Fruit fly (Drosophila melanogaster) whole organism, embryonic: ENCODE data around the gene CG31431.

Experiments
- CG10267 ChIP-seq: fragments of 200-800 bp; sonication (Bioruptor generic); optimal IDR thresholded peaks from 2 replicates; lab custom pipeline; 2018; ENCODE audit warnings: missing biosample characterization, mild to moderate bottlenecking, missing genetic modification characterization, moderate library complexity
- CG10979 ChIP-seq: fragments of 200-800 bp; sonication (Bioruptor generic); optimal IDR thresholded peaks from 2 replicates; lab custom pipeline; 2018; ENCODE audit warnings: missing biosample characterization, mild to moderate bottlenecking, missing genetic modification characterization, moderate library complexity
- CG11504 ChIP-seq: fragments of 200-800 bp; sonication (Bioruptor generic); optimal IDR thresholded peaks from 3 replicates; lab custom pipeline; 2019; ENCODE audit warnings: missing biosample characterization, mild to moderate bottlenecking, missing genetic modification characterization, moderate library complexity
- CG12299 ChIP-seq: fragments of 200-800 bp; sonication (Bioruptor generic); optimal IDR thresholded peaks from 2 replicates; lab custom pipeline; 2018; ENCODE audit warnings: missing biosample characterization, mild to moderate bottlenecking, missing genetic modification characterization
- CG13287 ChIP-seq: fragments of 200-800 bp; sonication (Bioruptor generic); IDR thresholded peaks from 2 replicates; pipeline ENCODE4 v1.3.6; 2022; ENCODE audit warnings: missing biosample characterization, missing genetic modification characterization; ENCODE audit not compliant: partially characterized antibody
- CG13296 ChIP-seq: fragments of 200-800 bp; sonication (Bioruptor generic); optimal IDR thresholded peaks from 3 replicates; lab custom pipeline; 2018; ENCODE audit warnings: missing biosample characterization, mild to moderate bottlenecking, missing genetic modification characterization
- CG13424 ChIP-seq: fragments of 200-800 bp; sonication (Bioruptor generic); optimal IDR thresholded peaks from 2 replicates; lab custom pipeline; 2019; ENCODE audit warnings: missing biosample characterization, mild to moderate bottlenecking, missing genetic modification characterization, moderate library complexity
- CG13624 ChIP-seq: fragments of 200-800 bp; sonication (Bioruptor generic); optimal IDR thresholded peaks from 2 replicates; lab custom pipeline; 2016; ENCODE audit warnings: missing biosample characterization, missing genetic modification characterization
- CG17385 ChIP-seq: fragments of 200-800 bp; sonication (Bioruptor generic); optimal IDR thresholded peaks from 3 replicates; lab custom pipeline; 2018; ENCODE audit warnings: missing biosample characterization, mild to moderate bottlenecking, missing genetic modification characterization
- CG17829 ChIP-seq: fragments of 200-800 bp; optimal IDR thresholded peaks from 2 replicates; lab custom pipeline; 2019; ENCODE audit warnings: missing biosample characterization, mild to moderate bottlenecking, missing genetic modification characterization, moderate library complexity
- CG18262 ChIP-seq: fragments of 200-800 bp; optimal IDR thresholded peaks from 3 replicates; lab custom pipeline; 2019; ENCODE audit warnings: missing biosample characterization, mild to moderate bottlenecking, missing genetic modification characterization, moderate library complexity
- CG18476 ChIP-seq: fragments of 200-800 bp; sonication (Bioruptor generic); optimal IDR thresholded peaks from 2 replicates; lab custom pipeline; 2016; ENCODE audit warnings: missing biosample characterization, mild to moderate bottlenecking, missing genetic modification characterization
- CG18599 ChIP-seq: fragments of 200-800 bp; sonication (Bioruptor generic); optimal IDR thresholded peaks from 3 replicates; lab custom pipeline; 2017; ENCODE audit warnings: missing biosample characterization, missing genetic modification characterization, mild to moderate bottlenecking, moderate library complexity, missing genetic modification reagents
- CG2678 ChIP-seq: fragments of 200-800 bp; sonication (Bioruptor generic); optimal IDR thresholded peaks from 3 replicates; lab custom pipeline; 2019; ENCODE audit warnings: missing biosample characterization, mild to moderate bottlenecking, missing genetic modification characterization, moderate library complexity
- CG2875 ChIP-seq: fragments of 200-800 bp; sonication (Bioruptor generic); optimal IDR thresholded peaks from 2 replicates; lab custom pipeline; 2017; ENCODE audit warnings: missing biosample characterization, mild to moderate bottlenecking, missing genetic modification characterization, missing genetic modification reagents
- CG3838 ChIP-seq: fragments of 200-800 bp; sonication (Bioruptor generic); optimal IDR thresholded peaks from 3 replicates; lab custom pipeline; 2016; ENCODE audit warnings: missing biosample characterization, missing genetic modification characterization
- CG4404 ChIP-seq: fragments of 200-800 bp; sonication (Bioruptor generic); IDR thresholded peaks from 2 replicates; pipeline ENCODE4 v1.3.6; 2022; ENCODE audit warnings: missing biosample characterization, missing genetic modification characterization
- CG4424 ChIP-seq: fragments of 200-800 bp; sonication (Bioruptor generic); optimal IDR thresholded peaks from 3 replicates; lab custom pipeline; 2016; ENCODE audit warnings: missing biosample characterization, missing genetic modification characterization
- CrebB ChIP-seq: fragments of 200-800 bp; sonication (Bioruptor generic); optimal IDR thresholded peaks from 3 replicates; lab custom pipeline; 2018; ENCODE audit warnings: missing biosample characterization, mild to moderate bottlenecking, missing genetic modification characterization
- D19B ChIP-seq: fragments of 200-800 bp; sonication (Bioruptor generic); optimal IDR thresholded peaks from 2 replicates; lab custom pipeline; 2017; ENCODE audit warnings: missing biosample characterization, mild to moderate bottlenecking, missing genetic modification characterization
- Deaf1 ChIP-seq: fragments of 200-800 bp; optimal IDR thresholded peaks from 3 replicates; lab custom pipeline; 2019; ENCODE audit warnings: missing biosample characterization, mild to moderate bottlenecking, missing genetic modification characterization, moderate library complexity
- Drgx ChIP-seq: fragments of 200-800 bp; sonication (Bioruptor generic); IDR thresholded peaks from 2 replicates; pipeline ENCODE4 v1.3.6; 2022; ENCODE audit warnings: missing biosample characterization, missing genetic modification characterization
- HHEX ChIP-seq: fragments of 200-800 bp; sonication (Bioruptor generic); optimal IDR thresholded peaks from 3 replicates; lab custom pipeline; 2017; ENCODE audit warnings: missing biosample characterization, mild to moderate bottlenecking, missing genetic modification characterization, missing genetic modification reagents
- Hmr ChIP-seq: fragments of 200-800 bp; sonication (Bioruptor generic); optimal IDR thresholded peaks from 3 replicates; lab custom pipeline; 2017; ENCODE audit warnings: mild to moderate bottlenecking, missing biosample characterization, missing genetic modification reagents, missing genetic modification characterization
- Hr78 ChIP-seq, 2 experiments: fragments of 200-800 bp in 1 of 2; fragments of >200 bp in 1 of 2; sonication (Bioruptor generic) in 1 of 2; optimal IDR thresholded peaks; 2 replicates each; lab custom pipeline; 2017 to 2019; ENCODE audit warnings: missing biosample characterization in 2 of 2, missing genetic modification characterization in 2 of 2, mild to moderate bottlenecking in 1 of 2, moderate library complexity in 1 of 2
- Lhr ChIP-seq: fragments of 200-800 bp; sonication (Bioruptor generic); optimal IDR thresholded peaks from 3 replicates; lab custom pipeline; 2017; ENCODE audit warnings: mild to moderate bottlenecking, missing biosample characterization, missing genetic modification reagents, missing genetic modification characterization
- Lim3 ChIP-seq: fragments of 200-800 bp; sonication (Bioruptor generic); IDR thresholded peaks from 2 replicates; pipeline ENCODE4 v1.3.6; 2022; ENCODE audit warnings: missing biosample characterization, missing genetic modification characterization
- NC2β ChIP-seq: fragments of 200-800 bp; sonication (Bioruptor generic); optimal IDR thresholded peaks from 2 replicates; lab custom pipeline; 2016; ENCODE audit warnings: missing biosample characterization, missing genetic modification characterization
- NFAT ChIP-seq: fragments of 200-800 bp; sonication (Bioruptor generic); IDR thresholded peaks from 2 replicates; pipeline ENCODE4 v1.3.6; 2022; ENCODE audit warnings: missing biosample characterization, missing genetic modification characterization
- Sox102F ChIP-seq: fragments of 200-800 bp; sonication (Bioruptor generic); optimal IDR thresholded peaks from 2 replicates; lab custom pipeline; 2018; ENCODE audit warnings: missing biosample characterization, mild to moderate bottlenecking, missing genetic modification characterization, moderate library complexity
- TFAM ChIP-seq: fragments of 200-800 bp; sonication (Bioruptor generic); optimal IDR thresholded peaks from 2 replicates; lab custom pipeline; 2017; ENCODE audit warnings: missing biosample characterization, missing genetic modification characterization, inconsistent platforms
- Trl ChIP-seq, 3 experiments: fragments of >200 bp in 2 of 3; fragments of 200-800 bp in 1 of 3; sonication (Bioruptor generic) in 1 of 3; optimal IDR thresholded peaks; 2 replicates in 1 of 3; 3 replicates in 2 of 3; lab custom pipeline; 2016 to 2017; ENCODE audit warnings: missing biosample characterization in 1 of 3, missing genetic modification characterization in 1 of 3
- Usf ChIP-seq: fragments of 200-800 bp; sonication (Bioruptor generic); optimal IDR thresholded peaks from 2 replicates; lab custom pipeline; 2017; ENCODE audit warnings: missing genotype, missing biosample characterization, missing genetic modification characterization
- YL-1 ChIP-seq: fragments of 200-800 bp; sonication (Bioruptor generic); optimal IDR thresholded peaks from 3 replicates; lab custom pipeline; 2017; ENCODE audit warnings: missing biosample characterization, mild to moderate bottlenecking, missing genetic modification characterization
- ac ChIP-seq: fragments of 200-800 bp; sonication (Bioruptor generic); optimal IDR thresholded peaks from 3 replicates; lab custom pipeline; 2017; ENCODE audit warnings: missing biosample characterization, mild to moderate bottlenecking, missing genetic modification characterization
- caup ChIP-seq: fragments of 200-800 bp; sonication (Bioruptor generic); optimal IDR thresholded peaks from 3 replicates; lab custom pipeline; 2017; ENCODE audit warnings: missing biosample characterization, mild to moderate bottlenecking, missing genetic modification characterization, moderate library complexity; ENCODE audit not compliant: severe bottlenecking
- dmrt99B ChIP-seq: fragments of 200-800 bp; sonication (Bioruptor generic); optimal IDR thresholded peaks from 2 replicates; lab custom pipeline; 2018; ENCODE audit warnings: missing biosample characterization, mild to moderate bottlenecking, missing genetic modification characterization, moderate library complexity
- gem ChIP-seq: fragments of 200-800 bp; sonication (Bioruptor generic); optimal IDR thresholded peaks from 2 replicates; lab custom pipeline; 2019; ENCODE audit warnings: missing biosample characterization, mild to moderate bottlenecking, missing genetic modification characterization, moderate library complexity
- grau ChIP-seq: fragments of 200-800 bp; optimal IDR thresholded peaks from 3 replicates; lab custom pipeline; 2019; ENCODE audit warnings: missing biosample characterization, mild to moderate bottlenecking, missing genetic modification characterization, moderate library complexity
- gsb-n ChIP-seq: fragments of 200-800 bp; sonication (Bioruptor generic); optimal IDR thresholded peaks from 3 replicates; lab custom pipeline; 2018; ENCODE audit warnings: missing biosample characterization, mild to moderate bottlenecking, missing genetic modification characterization
- ind ChIP-seq: fragments of 200-800 bp; sonication (Bioruptor generic); optimal IDR thresholded peaks from 3 replicates; lab custom pipeline; 2016; ENCODE audit warnings: missing biosample characterization, missing genetic modification characterization
- lab ChIP-seq: fragments of 200-800 bp; sonication (Bioruptor generic); optimal IDR thresholded peaks from 3 replicates; lab custom pipeline; 2017; ENCODE audit warnings: missing biosample characterization, missing genetic modification characterization, mild to moderate bottlenecking, moderate library complexity, missing genetic modification reagents
- lola ChIP-seq, 3 experiments: fragments of >200 bp in 2 of 3; fragments of 200-800 bp in 1 of 3; sonication (Bioruptor generic) in 1 of 3; optimal IDR thresholded peaks; 2 replicates each; lab custom pipeline; 2017 to 2019; ENCODE audit warnings: missing biosample characterization in 3 of 3, missing genetic modification characterization in 3 of 3, mild to moderate bottlenecking in 1 of 3, moderate library complexity in 1 of 3
- lov ChIP-seq, 2 experiments: fragments of 200-800 bp in 1 of 2; fragments of >200 bp in 1 of 2; sonication (Bioruptor generic) in 1 of 2; IDR thresholded peaks in 1 of 2; optimal IDR thresholded peaks in 1 of 2; 2 replicates in 1 of 2; 3 replicates in 1 of 2; pipeline versions ENCODE4 v1.3.6 to Lab custom; 2017 to 2022; ENCODE audit warnings: missing biosample characterization in 1 of 2, missing genetic modification characterization in 1 of 2
- pita ChIP-seq: fragments of 200-800 bp; sonication (Bioruptor generic); optimal IDR thresholded peaks from 2 replicates; lab custom pipeline; 2017; ENCODE audit warnings: missing biosample characterization, mild to moderate bottlenecking, missing genetic modification characterization
- sd ChIP-seq: fragments of 200-800 bp; sonication (Bioruptor generic); optimal IDR thresholded peaks from 3 replicates; lab custom pipeline; 2018; ENCODE audit warnings: missing biosample characterization, mild to moderate bottlenecking, missing genetic modification characterization, moderate library complexity
- sqz ChIP-seq: fragments of 200-800 bp; sonication (Bioruptor generic); optimal IDR thresholded peaks from 3 replicates; lab custom pipeline; 2018; ENCODE audit warnings: missing biosample characterization, mild to moderate bottlenecking, missing genetic modification characterization
- stwl ChIP-seq: fragments of 200-800 bp; sonication (Bioruptor generic); optimal IDR thresholded peaks from 3 replicates; lab custom pipeline; 2018; ENCODE audit warnings: missing biosample characterization, mild to moderate bottlenecking, missing genetic modification characterization, moderate library complexity

Gene CG31431

DNA sequence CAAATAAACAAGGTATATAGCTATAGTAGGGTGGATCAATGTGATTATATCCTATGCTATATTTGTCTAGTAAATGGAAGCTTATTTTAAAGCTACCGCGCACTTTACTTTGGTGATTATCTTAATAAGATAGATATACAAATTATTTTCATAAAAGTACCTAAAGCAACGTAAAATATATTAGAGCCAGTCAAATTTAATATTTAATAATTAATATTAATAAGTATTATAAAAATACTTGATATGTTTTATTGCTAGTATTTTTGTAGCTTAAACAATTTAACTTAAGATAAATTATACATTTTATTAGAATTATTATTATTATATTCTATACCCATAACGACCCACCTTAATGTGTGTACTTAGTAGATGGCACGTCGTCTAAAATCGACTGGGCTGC lies 30.8 kb upstream of the CG31431 start (continued):
- TF ChIP-seq CrebB (tag; lab: Kevin White, UChicago) (no peak), lab (GFP tag; lab: Kevin White, UChicago) (peak; percentile 42), CG18476 (GFP tag; lab: Kevin White, UChicago) (no peak), gsb-n (tag; lab: Kevin White, UChicago) (peak; percentile 13), Hmr (no peak), CG17829 (tag; lab: Kevin White, UChicago) (peak; percentile 35), CG18599 (GFP tag; lab: Kevin White, UChicago) (peak; percentile 23), sqz (GFP tag; lab: Kevin White, UChicago) (no peak), CG12299 (no peak), CG2678 (tag; lab: Kevin White, UChicago) (peak; percentile 73), Usf (no peak), Deaf1 (tag; lab: Kevin White, UChicago) (peak; percentile 10), CG10979 (tag; lab: Kevin White, UChicago) (peak; percentile 48), CG4404 (GFP tag; lab: Robert Waterston, UW) (no peak), CG13624 (GFP tag; lab: Kevin White, UChicago) (no peak), NC2β (no peak), CG13287 (GFP tag; lab: Robert Waterston, UW) (no peak), TFAM (GFP tag; lab: Kevin White, UChicago) (no peak), CG13424 (tag; lab: Kevin White, UChicago) (peak; percentile 61), lov (optimal IDR thresholded peaks at IDR 0.05; lab: Kevin White, UChicago) (no peak), lov (GFP tag; IDR thresholded peaks at IDR 0.05; lab: Robert Waterston, UW) (no peak), Sox102F (GFP tag; lab: Kevin White, UChicago) (peak; percentile 53), CG3838 (GFP tag; lab: Kevin White, UChicago) (no peak), lola (GFP tag; optimal IDR thresholded peaks at IDR 0.05; lab: Kevin White, UChicago) (peak in 1 of 3 experiments; percentile 31), HHEX (GFP tag; lab: Kevin White, UChicago) (peak; percentile 12), CG18262 (peak; percentile 63), sd (no peak), D19B (GFP tag; lab: Kevin White, UChicago) (no peak), CG2875 (GFP tag; lab: Kevin White, UChicago) (no peak), ac (no peak), CG11504 (tag; lab: Kevin White, UChicago) (peak; percentile 75), CG4424 (peak; percentile 30), stwl (tag; lab: Kevin White, UChicago) (no peak), CG13296 (GFP tag; lab: Kevin White, UChicago) (peak; percentile 64), pita (GFP tag; lab: Kevin White, UChicago) (no peak), Lim3 (GFP tag; lab: Robert Waterston, UW) (no peak), Trl (optimal IDR thresholded peaks at IDR 0.05; lab: Kevin White, UChicago) (no peak), Trl (GFP tag; optimal IDR thresholded peaks at IDR 0.05; lab: Kevin White, UChicago) (no peak), dmrt99B (tag; lab: Kevin White, UChicago) (peak; percentile 55), grau (tag; lab: Kevin White, UChicago) (peak; percentile 43), YL-1 (GFP tag; lab: Kevin White, UChicago) (no peak), CG10267 (tag; lab: Kevin White, UChicago) (peak; percentile 47), gem (tag; lab: Kevin White, UChicago) (peak; percentile 64), Hr78 (GFP tag; optimal IDR thresholded peaks at IDR 0.05; lab: Kevin White, UChicago) (no peak), NFAT (no peak), CG17385 (GFP tag; lab: Kevin White, UChicago) (peak; percentile 18), caup (peak; percentile 7), Drgx (GFP tag; lab: Robert Waterston, UW) (peak; percentile 37; the same call in 1 of the 2 replicates), ind (GFP tag; lab: Kevin White, UChicago) (no peak), Lhr (GFP tag; lab: Kevin White, UChicago) (no peak)
